Fruit fly (Drosophila melanogaster): Measurements from ENCODE around the gene tow.

The tow gene

DNA sequence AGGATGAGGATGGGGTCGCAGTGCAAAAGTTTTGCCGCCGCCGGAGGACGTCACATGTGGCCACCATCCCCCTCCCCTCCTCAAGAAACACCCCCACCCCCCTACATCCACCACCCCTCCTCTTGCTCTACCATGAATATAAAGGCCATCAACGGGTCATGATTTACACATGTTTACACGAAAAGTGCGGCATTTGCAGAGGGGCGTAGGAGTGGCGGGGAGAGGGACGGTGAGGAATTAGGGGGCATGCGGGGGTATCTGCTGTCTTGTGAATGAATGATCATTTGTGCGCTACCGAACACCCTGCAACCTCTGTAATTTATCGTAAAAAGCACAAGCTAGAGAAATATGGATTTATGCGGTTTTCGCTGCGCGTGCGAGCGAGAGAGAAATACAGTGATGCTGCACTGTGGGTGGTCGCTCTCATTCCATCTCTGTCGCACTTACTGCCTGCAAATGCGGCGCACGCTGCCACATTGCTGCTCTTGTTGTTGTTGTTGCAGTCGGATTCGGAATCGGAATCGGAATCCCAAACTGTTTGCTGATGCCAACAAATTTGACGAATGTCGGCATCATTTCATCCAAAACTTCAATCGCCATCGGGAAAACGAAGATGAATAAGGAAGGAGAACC, 38.6 kb downstream of the tow start (continued):
- TF ChIP-seq cwo (GFP tag; optimal IDR thresholded peaks at IDR 0.05) (peak; percentile 53), sd (tag; optimal IDR thresholded peaks at IDR 0.05) (peak; percentile 10), ci (GFP tag; IDR thresholded peaks at IDR 0.05) (peak; percentile 80), Nf-YB (GFP tag; optimal IDR thresholded peaks at IDR 0.05) (peak; percentile 10), mam (GFP tag; optimal IDR thresholded peaks at IDR 0.05) (no peak), CG2199 (GFP tag; IDR thresholded peaks at IDR 0.05) (0 out of 3 replicates have a peak, but pooled peaks have one; percentile 52), sna (GFP tag; IDR thresholded peaks at IDR 0.05; ENCODE audit: partially characterized antibody) (no peak), CG16813 (GFP tag; IDR thresholded peaks at IDR 0.05; ENCODE audit: partially characterized antibody) (no peak), tna (GFP tag; IDR thresholded peaks at IDR 0.05; ENCODE audit: partially characterized antibody) (no peak), Deaf1 (tag; optimal IDR thresholded peaks at IDR 0.05) (peak; percentile 6), lmd (GFP tag; IDR thresholded peaks at IDR 0.05) (0 out of 2 replicates have a peak, but pooled peaks have one; percentile 23), CG14860 (GFP tag; IDR thresholded peaks at IDR 0.05; ENCODE audit: partially characterized antibody) (no peak), Hr51 (GFP tag; optimal IDR thresholded peaks at IDR 0.05) (no peak), CG8478 (optimal IDR thresholded peaks at IDR 0.05) (peak; percentile 28)

DNA sequence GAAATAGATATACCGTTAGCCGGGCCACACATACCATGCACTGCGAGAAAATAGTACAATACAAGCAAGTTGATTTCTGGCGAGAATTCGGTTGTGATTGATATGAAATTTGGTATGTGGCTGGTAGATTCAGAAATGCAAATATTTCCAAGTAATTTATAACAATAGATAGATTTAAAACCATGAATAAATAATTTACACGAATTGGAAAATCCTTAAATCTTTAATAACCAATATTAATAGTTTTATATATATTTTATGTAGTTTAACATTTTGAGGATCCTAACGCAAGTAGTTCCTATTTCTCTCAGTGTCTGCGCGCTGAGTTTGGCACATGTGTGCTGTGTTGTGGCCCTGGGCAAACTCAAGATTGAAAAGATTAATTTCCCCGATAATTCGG, 39.2 kb downstream of the tow start:
- TF ChIP-seq pros (GFP tag; optimal IDR thresholded peaks at IDR 0.05) (no peak), CG31365 (tag; optimal IDR thresholded peaks at IDR 0.05) (no peak), sr (GFP tag; IDR thresholded peaks at IDR 0.05) (no peak), gsb-n (tag; optimal IDR thresholded peaks at IDR 0.05) (peak; percentile 32), Opbp (GFP tag; IDR thresholded peaks at IDR 0.05; ENCODE audit: partially characterized antibody) (no peak), HmgD (GFP tag; optimal IDR thresholded peaks at IDR 0.05) (no peak), grn (GFP tag; optimal IDR thresholded peaks at IDR 0.05) (no peak), CG6791 (GFP tag; IDR thresholded peaks at IDR 0.05; ENCODE audit: partially characterized antibody) (0 out of 3 replicates have a peak, but pooled peaks have one; percentile 10), schlank (tag; optimal IDR thresholded peaks at IDR 0.05) (no peak), CG6272 (GFP tag; IDR thresholded peaks at IDR 0.05) (no peak), bsh (GFP tag; optimal IDR thresholded peaks at IDR 0.05) (peak in 1 of 2 experiments; percentile 58), hth (optimal IDR thresholded peaks at IDR 0.05) (no peak), mld (GFP tag; IDR thresholded peaks at IDR 0.05; ENCODE audit: partially characterized antibody) (no peak), cad (GFP tag; optimal IDR thresholded peaks at IDR 0.05) (no peak), zf30C (GFP tag; optimal IDR thresholded peaks at IDR 0.05) (peak; percentile 86), CG33557 (GFP tag; optimal IDR thresholded peaks at IDR 0.05) (peak; percentile 70), zfh2 (GFP tag; optimal IDR thresholded peaks at IDR 0.05) (no peak), Dp (GFP tag; optimal IDR thresholded peaks at IDR 0.05) (no peak), Sry-δ (GFP tag; optimal IDR thresholded peaks at IDR 0.05) (peak; percentile 11), Lim3 (GFP tag; IDR thresholded peaks at IDR 0.05) (no peak), CG2129 (GFP tag; IDR thresholded peaks at IDR 0.05; ENCODE audit: partially characterized antibody) (no peak), CG42726 (GFP tag; IDR thresholded peaks at IDR 0.05; ENCODE audit: partially characterized antibody) (no peak), h (optimal IDR thresholded peaks at IDR 0.05) (no peak), danr (GFP tag; IDR thresholded peaks at IDR 0.05) (no peak), CG14667 (GFP tag; IDR thresholded peaks at IDR 0.05) (0 out of 2 replicates have a peak, but pooled peaks have one; percentile 16), lov (optimal IDR thresholded peaks at IDR 0.05) (no peak), lov (GFP tag; IDR thresholded peaks at IDR 0.05) (no peak), z (GFP tag; IDR thresholded peaks at IDR 0.05) (no peak), NfI (GFP tag; optimal IDR thresholded peaks at IDR 0.05) (no peak), CG12155 (GFP tag; optimal IDR thresholded peaks at IDR 0.05) (peak; percentile 14), D (optimal IDR thresholded peaks at IDR 0.05) (no peak), D (GFP tag; optimal IDR thresholded peaks at IDR 0.05) (peak; percentile 66), Chrac-16 (GFP tag; optimal IDR thresholded peaks at IDR 0.05) (peak; percentile 43), chm (GFP tag; IDR thresholded peaks at IDR 0.05) (no peak), exex (tag; optimal IDR thresholded peaks at IDR 0.05) (no peak), CG9437 (GFP tag; optimal IDR thresholded peaks at IDR 0.05) (peak; percentile 34)
